Fruit fly (Drosophila melanogaster): ENCODE measurements around the gene CG8006.

dm6 chr3L:8228924-8229323, 17.2 kb downstream of the CG8006 start, which contains the start of gene eIF4E3:
- TF ChIP-seq CG8478 (optimal IDR thresholded peaks at IDR 0.05) (no peak), EcR (GFP tag; optimal IDR thresholded peaks at IDR 0.05) (no peak), pan (optimal IDR thresholded peaks at IDR 0.05) (no peak)

Measured in whole organism.